Worm (Caenorhabditis elegans): ENCODE results near the gene Y51A2D.13.
A peak's percentile ranks its signal among the peaks of the same experiment; 100 is the strongest.
"Not testable (repeated sequence)": the region's sequence is repeated elsewhere in the genome, so short reads cannot be mapped to it uniquely, and the experiment has no call there.

- TF ChIP-seq flt-1 (GFP tag; IDR thresholded peaks at IDR 0.05); med-1 (GFP tag; optimal IDR thresholded peaks at IDR 0.05; ENCODE audit: insufficient read depth); cog-1 (tag; optimal IDR thresholded peaks at IDR 0.05); klf-2 (GFP tag; conservative IDR thresholded peaks at IDR 0.05); T22C8.4 (GFP tag; IDR thresholded peaks at IDR 0.05); ztf-23 (GFP tag; IDR thresholded peaks at IDR 0.05): not testable (repeated sequence)
- TF ChIP-seq ztf-29 (GFP tag; IDR thresholded peaks at IDR 0.05) = peak; percentile 69; the same call in 1 of the 2 replicates
These were observed 13.2 kb downstream of the Y51A2D.13 start for ce11 chrV:18566352-18566751.

Data from whole organism, midembryonic.